Worm (Caenorhabditis elegans) whole organism, L1 larva: ENCODE measurements around the gene Y53F4B.1.

Experiments used
- mep-1 ChIP-seq: fragments of 150-350 bp; optimal IDR thresholded peaks from 2 replicates; lab custom pipeline; 2014; ENCODE audit warnings: missing biosample characterization, missing genetic modification characterization
- pqm-1 ChIP-seq: sonication (generic microtip); optimal IDR thresholded peaks from 3 replicates; lab custom pipeline; 2017; ENCODE audit warnings: missing biosample characterization, missing genetic modification characterization

ce11 chrII:14968275-14968674 lies 10.3 kb upstream of the Y53F4B.1 start:
- no peak for TF ChIP-seq mep-1 (tag; lab: Kevin White, UChicago)
- no peak for TF ChIP-seq pqm-1 (tag; lab: Kevin White, UChicago)
